Worm (Caenorhabditis elegans) whole organism, L2 larva: Measurements from ENCODE around the gene mapk-15.
A peak's percentile ranks its signal among the peaks of the same experiment; 100 is the strongest.

ENCODE experiments used
- ama-1 ChIP-seq: fragments of 150-350 bp; optimal IDR thresholded peaks from 2 replicates; lab custom pipeline; 2018; ENCODE audit warnings: inconsistent platforms
- blmp-1 ChIP-seq: sonication (generic microtip); optimal IDR thresholded peaks from 2 replicates; lab custom pipeline; 2017; ENCODE audit warnings: missing genetic modification characterization, mild to moderate bottlenecking, missing compliant biosample characterization, antibody characterized with exemption, moderate library complexity; ENCODE audit not compliant: insufficient read depth
- ceh-82 ChIP-seq: fragments of 150-350 bp; optimal IDR thresholded peaks from 2 replicates; lab custom pipeline; 2014; ENCODE audit warnings: missing biosample characterization, missing genetic modification characterization
- lin-11 ChIP-seq: fragments of 150-350 bp; sonication (generic microtip); optimal IDR thresholded peaks from 2 replicates; lab custom pipeline; 2014; ENCODE audit warnings: missing biosample characterization, missing genetic modification characterization, inconsistent platforms, mixed read lengths
- mbf-1 ChIP-seq: sonication (generic microtip); optimal IDR thresholded peaks from 2 replicates; lab custom pipeline; 2017; ENCODE audit warnings: missing biosample characterization, missing genetic modification characterization
- nhr-23 ChIP-seq: fragments of 150-350 bp; optimal IDR thresholded peaks from 2 replicates; lab custom pipeline; 2014; ENCODE audit warnings: missing biosample characterization, missing genetic modification reagents, missing genetic modification characterization
- nhr-25 ChIP-seq: fragments of 150-350 bp; sonication (generic microtip); optimal IDR thresholded peaks from 3 replicates; lab custom pipeline; 2014; ENCODE audit warnings: missing biosample characterization, missing genetic modification characterization
- zag-1 ChIP-seq: fragments of 150-350 bp; optimal IDR thresholded peaks from 2 replicates; lab custom pipeline; 2014; ENCODE audit warnings: missing biosample characterization, missing genetic modification characterization
- ztf-11 ChIP-seq: sonication (generic microtip); optimal IDR thresholded peaks from 2 replicates; lab custom pipeline; 2017; ENCODE audit warnings: missing biosample characterization, missing genetic modification characterization
- ztf-4 ChIP-seq: fragments of 150-350 bp; optimal IDR thresholded peaks from 2 replicates; lab custom pipeline; 2014; ENCODE audit warnings: missing biosample characterization, missing genetic modification characterization

DNA sequence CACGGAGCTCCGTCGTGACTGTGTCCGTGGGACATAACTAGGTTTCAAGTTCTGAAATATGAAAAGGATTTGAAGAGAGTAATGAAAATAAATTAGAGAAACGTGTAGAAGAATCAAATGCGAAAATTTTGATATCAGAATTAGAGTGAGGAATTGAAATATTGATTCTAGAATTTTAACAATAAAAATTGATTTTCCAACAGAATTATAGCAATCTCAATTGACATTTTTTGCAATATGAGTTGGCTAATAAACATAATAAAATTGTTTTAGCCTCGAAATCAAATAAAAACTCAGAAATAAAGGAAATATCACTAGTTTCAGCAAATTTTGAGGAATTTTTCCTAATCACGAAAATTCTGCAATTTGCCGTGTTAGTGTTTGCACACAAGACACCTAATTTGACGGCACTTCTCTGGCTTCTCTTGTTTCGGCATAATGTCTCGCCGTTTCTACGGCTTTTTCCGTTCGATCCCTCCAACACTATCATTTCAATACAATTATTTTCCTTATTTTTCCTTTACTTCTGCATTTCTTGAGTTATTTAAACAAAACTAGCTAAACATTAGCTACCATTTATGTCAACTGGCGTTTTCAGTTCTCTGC lies 48.7 kb downstream of the mapk-15 start, which contains the start of gene nmt-1:
- TF ChIP-seq blmp-1 (tag; lab: Kevin White, UChicago) (no peak), ama-1 (lab: Kevin White, UChicago) (no peak), mbf-1 (tag; lab: Kevin White, UChicago) (no peak), zag-1 (no peak), ceh-82 (tag; lab: Kevin White, UChicago) (no peak), ztf-11 (no peak), ztf-4 (tag; lab: Kevin White, UChicago) (no peak), nhr-23 (tag; lab: Kevin White, UChicago) (no peak), lin-11 (tag; lab: Kevin White, UChicago) (no peak), nhr-25 (peak; percentile 42)
